Worm (Caenorhabditis elegans) whole organism, L3 larva: ENCODE data around the gene srw-24.
"Not testable (repeated sequence)": the region's sequence is repeated elsewhere in the genome, so short reads cannot be mapped to it uniquely, and the experiment has no call there.

Experiments used
- R02D3.7 ChIP-seq: fragments of 150-350 bp; optimal IDR thresholded peaks from 2 replicates; lab custom pipeline; 2014; ENCODE audit warnings: missing biosample characterization, missing genetic modification characterization
- ZK546.5 ChIP-seq: sonication (generic microtip); optimal IDR thresholded peaks from 2 replicates; lab custom pipeline; 2017; ENCODE audit warnings: missing biosample characterization, missing genetic modification characterization
- ama-1 ChIP-seq: fragments of 150-350 bp; optimal IDR thresholded peaks from 2 replicates; lab custom pipeline; 2018
- ceh-16 ChIP-seq: sonication (generic microtip); optimal IDR thresholded peaks from 2 replicates; lab custom pipeline; 2017; ENCODE audit warnings: missing biosample characterization, missing genetic modification characterization
- ceh-28 ChIP-seq: fragments of 150-350 bp; optimal IDR thresholded peaks from 2 replicates; lab custom pipeline; 2014; ENCODE audit warnings: missing biosample characterization, missing genetic modification reagents, missing genetic modification characterization
- ceh-82 ChIP-seq: fragments of 150-350 bp; optimal IDR thresholded peaks from 2 replicates; lab custom pipeline; 2014; ENCODE audit warnings: missing biosample characterization, missing genetic modification characterization
- ceh-9 ChIP-seq: sonication (generic microtip); optimal IDR thresholded peaks from 2 replicates; lab custom pipeline; 2018; ENCODE audit warnings: missing biosample characterization, missing genetic modification characterization
- daf-12 ChIP-seq: fragments of 150-350 bp; optimal IDR thresholded peaks from 2 replicates; lab custom pipeline; 2014; ENCODE audit warnings: missing biosample characterization, missing genetic modification reagents, missing genetic modification characterization
- egl-27 ChIP-seq: sonication (generic microtip); optimal IDR thresholded peaks from 4 replicates; lab custom pipeline; 2017; ENCODE audit warnings: missing biosample characterization, missing genetic modification reagents, missing genetic modification characterization
- egl-5 ChIP-seq: fragments of 150-350 bp; optimal IDR thresholded peaks from 2 replicates; lab custom pipeline; 2017; ENCODE audit warnings: missing biosample characterization, missing genetic modification reagents, missing genetic modification characterization, inconsistent platforms
- elt-2 ChIP-seq: sonication (generic microtip); optimal IDR thresholded peaks from 2 replicates; lab custom pipeline; 2016; ENCODE audit warnings: missing genetic modification reagents, mild to moderate bottlenecking, missing genetic modification characterization, missing compliant biosample characterization
- elt-3 ChIP-seq, 3 experiments: fragments of 150-350 bp in 1 of 3; sonication (generic microtip) in 2 of 3; optimal IDR thresholded peaks; 2 replicates in 2 of 3; 4 replicates in 1 of 3; lab custom pipeline; 2014 to 2017; ENCODE audit warnings: missing biosample characterization in 3 of 3, missing genetic modification characterization in 3 of 3
- eor-1 ChIP-seq, 2 experiments: fragments of 150-350 bp; optimal IDR thresholded peaks; 2 replicates each; lab custom pipeline; 2014 to 2018; ENCODE audit warnings: missing biosample characterization in 2 of 2, missing genetic modification characterization in 2 of 2
- fkh-10 ChIP-seq: sonication (generic microtip); optimal IDR thresholded peaks from 2 replicates; lab custom pipeline; 2017; ENCODE audit warnings: missing biosample characterization, missing genetic modification reagents, missing genetic modification characterization
- fkh-2 ChIP-seq: fragments of 150-350 bp; optimal IDR thresholded peaks from 2 replicates; lab custom pipeline; 2014; ENCODE audit warnings: missing biosample characterization, missing genetic modification reagents, missing genetic modification characterization
- fos-1 ChIP-seq: fragments of 150-350 bp; optimal IDR thresholded peaks from 2 replicates; lab custom pipeline; 2014; ENCODE audit warnings: missing biosample characterization, missing genetic modification characterization
- hmg-11 ChIP-seq: sonication (generic microtip); optimal IDR thresholded peaks from 2 replicates; lab custom pipeline; 2016; ENCODE audit warnings: missing genetic modification characterization, missing compliant biosample characterization
- jun-1 ChIP-seq: fragments of 150-350 bp; optimal IDR thresholded peaks from 2 replicates; lab custom pipeline; 2014; ENCODE audit warnings: missing biosample characterization, missing genetic modification reagents, missing genetic modification characterization
- lin-15B ChIP-seq: fragments of 150-350 bp; optimal IDR thresholded peaks from 2 replicates; lab custom pipeline; 2014; ENCODE audit warnings: missing biosample characterization, missing genetic modification characterization
- lin-39 ChIP-seq: fragments of 150-350 bp; optimal IDR thresholded peaks from 2 replicates; lab custom pipeline; 2018; ENCODE audit warnings: missing biosample characterization, missing genetic modification reagents, missing genetic modification characterization
- lsy-12 ChIP-seq: sonication (generic microtip); optimal IDR thresholded peaks from 2 replicates; lab custom pipeline; 2016; ENCODE audit warnings: mild to moderate bottlenecking, missing genetic modification characterization, missing compliant biosample characterization
- mml-1 ChIP-seq: fragments of 150-350 bp; sonication (generic microtip); optimal IDR thresholded peaks from 3 replicates; lab custom pipeline; 2014; ENCODE audit warnings: missing biosample characterization, missing genetic modification characterization
- nfya-1 ChIP-seq: sonication (generic microtip); optimal IDR thresholded peaks from 2 replicates; lab custom pipeline; 2017; ENCODE audit warnings: missing genetic modification characterization, mild to moderate bottlenecking, missing compliant biosample characterization, antibody characterized with exemption, moderate library complexity; ENCODE audit not compliant: insufficient read depth
- nhr-12 ChIP-seq: fragments of 150-350 bp; optimal IDR thresholded peaks from 2 replicates; lab custom pipeline; 2014; ENCODE audit warnings: missing biosample characterization, missing genetic modification characterization
- nhr-23 ChIP-seq: fragments of 150-350 bp; optimal IDR thresholded peaks from 2 replicates; lab custom pipeline; 2014; ENCODE audit warnings: missing biosample characterization, missing genetic modification reagents, missing genetic modification characterization
- nhr-237 ChIP-seq: fragments of 150-350 bp; optimal IDR thresholded peaks from 2 replicates; lab custom pipeline; 2014; ENCODE audit warnings: missing biosample characterization, missing genetic modification characterization
- nhr-28 ChIP-seq: fragments of 150-350 bp; optimal IDR thresholded peaks from 2 replicates; lab custom pipeline; 2014; ENCODE audit warnings: missing biosample characterization, missing genetic modification characterization
- nhr-43 ChIP-seq: sonication (generic microtip); optimal IDR thresholded peaks from 2 replicates; lab custom pipeline; 2016; ENCODE audit warnings: mild to moderate bottlenecking, missing genetic modification characterization, missing compliant biosample characterization; ENCODE audit not compliant: poor library complexity, severe bottlenecking
- nhr-67 ChIP-seq: fragments of 150-350 bp; optimal IDR thresholded peaks from 2 replicates; lab custom pipeline; 2014; ENCODE audit warnings: missing biosample characterization, missing genetic modification characterization
- nhr-76 ChIP-seq: fragments of 150-350 bp; sonication (generic microtip); optimal IDR thresholded peaks from 5 replicates; lab custom pipeline; 2014; ENCODE audit warnings: missing biosample characterization, missing genetic modification characterization
- nhr-77 ChIP-seq: fragments of 150-350 bp; optimal IDR thresholded peaks from 2 replicates; lab custom pipeline; 2014; ENCODE audit warnings: missing biosample characterization, missing genetic modification characterization
- sea-2 ChIP-seq: fragments of 150-350 bp; sonication (generic microtip); optimal IDR thresholded peaks from 4 replicates; lab custom pipeline; 2014; ENCODE audit warnings: missing biosample characterization, missing genetic modification reagents, missing genetic modification characterization
- snpc-4 ChIP-seq: fragments of 150-350 bp; optimal IDR thresholded peaks from 2 replicates; lab custom pipeline; 2014; ENCODE audit warnings: missing biosample characterization, missing genetic modification characterization
- tbx-2 ChIP-seq: sonication (generic microtip); optimal IDR thresholded peaks from 2 replicates; lab custom pipeline; 2016; ENCODE audit warnings: mild to moderate bottlenecking, missing genetic modification characterization, missing compliant biosample characterization
- unc-39 ChIP-seq: sonication (generic microtip); optimal IDR thresholded peaks from 4 replicates; lab custom pipeline; 2017; ENCODE audit warnings: missing biosample characterization, missing genetic modification characterization
- unc-62 ChIP-seq: fragments of 150-350 bp; sonication (generic microtip); optimal IDR thresholded peaks from 4 replicates; lab custom pipeline; 2014; ENCODE audit warnings: missing biosample characterization, missing genetic modification reagents, missing genetic modification characterization
- ztf-11 ChIP-seq: fragments of 150-350 bp; optimal IDR thresholded peaks from 2 replicates; lab custom pipeline; 2014; ENCODE audit warnings: missing biosample characterization, missing genetic modification characterization

Gene srw-24

ce11 chrV:15256669-15257068 lies 32.9 kb downstream of the srw-24 start, which contains the start of gene srsx-39:
TSS of gene srsx-39 (minus strand) at chrV:15256769.
- not testable (repeated sequence) for TF ChIP-seq eor-1 (tag; optimal IDR thresholded peaks at IDR 0.05; lab: Kevin White, UChicago); R02D3.7 (tag; lab: Kevin White, UChicago); nhr-77 (tag; lab: Kevin White, UChicago)
- TF ChIP-seq, all 47 proteins: peak for 0; not testable (repeated sequence) for 47

- TF ChIP-seq nhr-77 (tag; lab: Kevin White, UChicago) (no peak), snpc-4 (tag; lab: Kevin White, UChicago) (no peak), fkh-10 (GFP tag; lab: Kevin White, UChicago) (no peak), lin-39 (tag; lab: Kevin White, UChicago) (no peak), hmg-11 (tag; lab: Kevin White, UChicago) (no peak), unc-62 (GFP tag; lab: Kevin White, UChicago) (no peak), nhr-28 (tag; lab: Kevin White, UChicago) (no peak), jun-1 (no peak), ceh-28 (no peak), elt-3 (tag; optimal IDR thresholded peaks at IDR 0.05; lab: Kevin White, UChicago) (no peak)
These were observed 35.3 kb downstream of the srw-24 start, which contains the start of gene srsx-37 for ce11 chrV:15259049-15259448. TSS of gene srsx-37 (minus strand) at chrV:15259149.

ce11 chrV:15259904-15260303 lies 36.1 kb downstream of the srw-24 start, which contains the start of gene M01B2.8:
TSS of gene M01B2.8 (plus strand) at chrV:15260204.
- no peak for TF ChIP-seq lin-39 (tag; lab: Kevin White, UChicago)
- TF ChIP-seq ZK546.5, result no peak
- TF ChIP-seq nhr-67 (tag; lab: Kevin White, UChicago), result no peak
- TF ChIP-seq unc-62 (GFP tag; lab: Kevin White, UChicago), result no peak
- no peak for TF ChIP-seq elt-3 (tag; optimal IDR thresholded peaks at IDR 0.05; lab: Kevin White, UChicago)
- no peak for TF ChIP-seq nhr-77 (tag; lab: Kevin White, UChicago)
- no peak for TF ChIP-seq eor-1 (tag; optimal IDR thresholded peaks at IDR 0.05; lab: Kevin White, UChicago)
- no peak for TF ChIP-seq lsy-12 (tag; lab: Kevin White, UChicago)
- no peak for TF ChIP-seq fos-1 (tag; lab: Kevin White, UChicago)
- no peak for TF ChIP-seq ceh-16
- no peak for TF ChIP-seq unc-39 (tag; lab: Kevin White, UChicago)
- TF ChIP-seq fkh-2 (tag; lab: Kevin White, UChicago), result no peak
- TF ChIP-seq ceh-9 (tag; lab: Kevin White, UChicago), result no peak

- TF ChIP-seq mml-1 (tag; lab: Kevin White, UChicago); fkh-10 (GFP tag; lab: Kevin White, UChicago); elt-2 (tag; lab: Kevin White, UChicago): not testable (repeated sequence)
These were observed 38.6 kb downstream of the srw-24 start, which contains the start of gene M01B2.10 for ce11 chrV:15262336-15262735. TSS of gene M01B2.10 (minus strand) at chrV:15262436.

ce11 chrV:15264131-15264530 lies 40.4 kb downstream of the srw-24 start, which contains the start of gene M01B2.12:
TSS of gene M01B2.12 (minus strand) at chrV:15264231.
- TF ChIP-seq nfya-1 (tag; lab: Kevin White, UChicago) (no peak), ceh-82 (tag; lab: Kevin White, UChicago) (no peak), egl-5 (tag; lab: Kevin White, UChicago) (no peak), fkh-10 (GFP tag; lab: Kevin White, UChicago) (no peak), nhr-43 (tag; lab: Kevin White, UChicago) (no peak), sea-2 (GFP tag; lab: Kevin White, UChicago) (no peak), R02D3.7 (tag; lab: Kevin White, UChicago) (no peak), nhr-67 (tag; lab: Kevin White, UChicago) (no peak)

- TF ChIP-seq nhr-12 (no peak), daf-12 (no peak), nhr-237 (tag; lab: Kevin White, UChicago) (no peak), nhr-23 (no peak), egl-27 (tag; lab: Kevin White, UChicago) (no peak), lin-39 (tag; lab: Kevin White, UChicago) (no peak), nhr-76 (tag; lab: Kevin White, UChicago) (no peak), ceh-82 (tag; lab: Kevin White, UChicago) (no peak), tbx-2 (tag; lab: Kevin White, UChicago) (no peak), R02D3.7 (tag; lab: Kevin White, UChicago) (no peak), ama-1 (lab: Kevin White, UChicago) (no peak), lin-15B (tag; lab: Kevin White, UChicago) (no peak), ztf-11 (no peak), elt-3 (tag; optimal IDR thresholded peaks at IDR 0.05; lab: Kevin White, UChicago) (no peak)
- TF ChIP-seq, all 47 proteins: peak for 0
These were observed 42.0 kb downstream of the srw-24 start, which contains the start of gene M01B2.13 for ce11 chrV:15265814-15266213. TSS of gene M01B2.13 (minus strand) at chrV:15265914.
